Worm (Caenorhabditis elegans): ENCODE measurements around the gene F21D5.5.

- TF ChIP-seq him-1 (tag; optimal IDR thresholded peaks at IDR 0.05) = no peak
- TF ChIP-seq dao-5 (tag; optimal IDR thresholded peaks at IDR 0.05) = no peak
Observed at ce11 chrIV:8782172-8782571, 43.0 kb upstream of the F21D5.5 start.

Data from whole organism, L4/young adult.